Fruit fly (Drosophila melanogaster) whole organism, pupa: ENCODE measurements around the gene CG9130.

Experiments
- CG10348 ChIP-seq: fragments of 200-800 bp; sonication (Bioruptor generic); IDR thresholded peaks from 2 replicates; pipeline ENCODE4 v1.3.6; 2022; ENCODE audit warnings: missing biosample characterization, missing genetic modification characterization
- CG14655 ChIP-seq: fragments of 200-800 bp; sonication (Bioruptor generic); optimal IDR thresholded peaks from 3 replicates; lab custom pipeline; 2017; ENCODE audit warnings: mild to moderate bottlenecking, missing biosample characterization, missing genetic modification reagents, missing genetic modification characterization
- CG17806 ChIP-seq: fragments of 200-800 bp; sonication (Bioruptor generic); optimal IDR thresholded peaks from 2 replicates; lab custom pipeline; 2018; ENCODE audit warnings: missing biosample characterization, mild to moderate bottlenecking, missing genetic modification characterization, moderate library complexity
- CG32121 ChIP-seq: fragments of 200-800 bp; sonication (Bioruptor generic); IDR thresholded peaks from 2 replicates; pipeline ENCODE4 v1.3.6; 2022; ENCODE audit warnings: missing biosample characterization, missing genetic modification characterization
- CG34367 ChIP-seq: fragments of 200-800 bp; sonication (Bioruptor generic); optimal IDR thresholded peaks from 2 replicates; lab custom pipeline; 2018; ENCODE audit warnings: missing biosample characterization, mild to moderate bottlenecking, missing genetic modification characterization
- CG9948 ChIP-seq: fragments of 200-800 bp; sonication (Bioruptor generic); optimal IDR thresholded peaks from 2 replicates; lab custom pipeline; 2018; ENCODE audit warnings: missing biosample characterization, mild to moderate bottlenecking, missing genetic modification characterization, moderate library complexity
- D1 ChIP-seq: fragments of 200-800 bp; sonication (Bioruptor generic); optimal IDR thresholded peaks from 2 replicates; lab custom pipeline; 2018; ENCODE audit warnings: missing biosample characterization, mild to moderate bottlenecking, missing genetic modification characterization, moderate library complexity
- Ets98B ChIP-seq: fragments of 200-800 bp; sonication (Bioruptor generic); IDR thresholded peaks from 2 replicates; pipeline ENCODE4 v1.3.6; 2022; ENCODE audit warnings: missing biosample characterization, missing genetic modification characterization
- Pif1B ChIP-seq: fragments of 200-800 bp; sonication (Bioruptor generic); optimal IDR thresholded peaks from 3 replicates; lab custom pipeline; 2016; ENCODE audit warnings: missing biosample characterization, missing genetic modification characterization
- fd96Ca ChIP-seq: fragments of 200-800 bp; sonication (Bioruptor generic); IDR thresholded peaks from 3 replicates; pipeline ENCODE4 v1.3.6; 2022; ENCODE audit warnings: missing biosample characterization, missing genetic modification characterization
- gl ChIP-seq: fragments of 200-800 bp; sonication (Bioruptor generic); optimal IDR thresholded peaks from 2 replicates; lab custom pipeline; 2018; ENCODE audit warnings: missing biosample characterization, mild to moderate bottlenecking, missing genetic modification characterization

- TF ChIP-seq CG34367: no peak
- TF ChIP-seq gl (tag; lab: Kevin White, UChicago): no peak
- no peak for TF ChIP-seq CG32121
- no peak for TF ChIP-seq CG10348 (GFP tag; lab: Robert Waterston, UW)
- TF ChIP-seq Ets98B (GFP tag; lab: Robert Waterston, UW): no peak
- TF ChIP-seq Pif1B: no peak
- no peak for TF ChIP-seq CG14655
- TF ChIP-seq CG9948 (tag; lab: Kevin White, UChicago): no peak
- TF ChIP-seq CG17806: no peak
- no peak for TF ChIP-seq D1
- no peak for TF ChIP-seq fd96Ca (GFP tag; lab: Robert Waterston, UW)
Observed at dm6 chr3L:1280890-1281622, 29.2 kb downstream of the CG9130 start.
